Fruit fly (Drosophila melanogaster) whole organism, embryonic: ENCODE data around the gene CG10694.

ENCODE experiments used
- Aef1 ChIP-seq: fragments of 200-800 bp; sonication (Bioruptor generic); IDR thresholded peaks from 3 replicates; pipeline ENCODE4 v1.3.6; 2022; ENCODE audit warnings: missing biosample characterization, missing genetic modification characterization
- CG10366 ChIP-seq: fragments of 200-800 bp; sonication (Bioruptor generic); IDR thresholded peaks from 2 replicates; pipeline ENCODE4 v1.3.6; 2022; ENCODE audit warnings: missing biosample characterization, missing genetic modification characterization
- CG10565 ChIP-seq: fragments of 200-800 bp; sonication (Bioruptor generic); optimal IDR thresholded peaks from 3 replicates; lab custom pipeline; 2016; ENCODE audit warnings: missing biosample characterization, mild to moderate bottlenecking, missing genetic modification characterization
- CG13123 ChIP-seq: fragments of 200-800 bp; sonication (Bioruptor generic); optimal IDR thresholded peaks from 2 replicates; lab custom pipeline; 2016; ENCODE audit warnings: missing biosample characterization, missing genetic modification characterization
- CG14050 ChIP-seq: fragments of 200-800 bp; sonication (Bioruptor generic); IDR thresholded peaks from 3 replicates; pipeline ENCODE4 v1.3.6; 2022; ENCODE audit warnings: missing biosample characterization, missing genetic modification characterization
- CG14860 ChIP-seq: fragments of 200-800 bp; sonication (Bioruptor generic); IDR thresholded peaks from 3 replicates; pipeline ENCODE4 v1.3.6; 2022; ENCODE audit warnings: missing biosample characterization, missing genetic modification characterization; ENCODE audit not compliant: partially characterized antibody
- CG16813 ChIP-seq: fragments of 200-800 bp; sonication (Bioruptor generic); IDR thresholded peaks from 3 replicates; pipeline ENCODE4 v1.3.6; 2022; ENCODE audit warnings: missing biosample characterization, missing genetic modification characterization; ENCODE audit not compliant: partially characterized antibody
- CG17186 ChIP-seq: fragments of 200-800 bp; sonication (Bioruptor generic); optimal IDR thresholded peaks from 3 replicates; lab custom pipeline; 2017; ENCODE audit warnings: missing biosample characterization, missing genetic modification reagents, missing genetic modification characterization
- CG17912 ChIP-seq: fragments of 200-800 bp; sonication (Bioruptor generic); optimal IDR thresholded peaks from 2 replicates; lab custom pipeline; 2018; ENCODE audit warnings: missing biosample characterization, mild to moderate bottlenecking, missing genetic modification characterization
- CG2875 ChIP-seq: fragments of 200-800 bp; sonication (Bioruptor generic); optimal IDR thresholded peaks from 2 replicates; lab custom pipeline; 2017; ENCODE audit warnings: missing biosample characterization, mild to moderate bottlenecking, missing genetic modification characterization, missing genetic modification reagents
- CG3065 ChIP-seq: fragments of 200-800 bp; sonication (Bioruptor generic); optimal IDR thresholded peaks from 2 replicates; lab custom pipeline; 2016; ENCODE audit warnings: missing biosample characterization, missing genetic modification characterization
- CG31224 ChIP-seq: fragments of 200-800 bp; sonication (Bioruptor generic); IDR thresholded peaks from 2 replicates; pipeline ENCODE4 v1.3.6; 2022; ENCODE audit warnings: missing biosample characterization, missing genetic modification characterization
- CG3163 ChIP-seq: fragments of 200-800 bp; sonication (Bioruptor generic); optimal IDR thresholded peaks from 3 replicates; lab custom pipeline; 2016; ENCODE audit warnings: missing biosample characterization, missing genetic modification characterization
- CG3281 ChIP-seq: fragments of 200-800 bp; sonication (Bioruptor generic); optimal IDR thresholded peaks from 3 replicates; lab custom pipeline; 2017; ENCODE audit warnings: missing biosample characterization, mild to moderate bottlenecking, missing genetic modification characterization
- CG34376 ChIP-seq: fragments of 200-800 bp; sonication (Bioruptor generic); optimal IDR thresholded peaks from 2 replicates; lab custom pipeline; 2018; ENCODE audit warnings: missing biosample characterization, mild to moderate bottlenecking, missing genetic modification characterization
- CG43689 ChIP-seq: fragments of 200-800 bp; sonication (Bioruptor generic); IDR thresholded peaks from 2 replicates; pipeline ENCODE4 v1.3.6; 2022; ENCODE audit warnings: missing biosample characterization, missing genetic modification characterization
- CG4404 ChIP-seq: fragments of 200-800 bp; sonication (Bioruptor generic); IDR thresholded peaks from 2 replicates; pipeline ENCODE4 v1.3.6; 2022; ENCODE audit warnings: missing biosample characterization, missing genetic modification characterization
- CG7357 ChIP-seq: fragments of 200-800 bp; sonication (Bioruptor generic); IDR thresholded peaks from 3 replicates; pipeline ENCODE4 v1.3.6; 2022; ENCODE audit warnings: missing biosample characterization, missing genetic modification characterization
- CG8765 ChIP-seq: fragments of 200-800 bp; sonication (Bioruptor generic); IDR thresholded peaks from 2 replicates; pipeline ENCODE4 v1.3.6; 2022; ENCODE audit warnings: missing biosample characterization, missing genetic modification characterization
- CG9609 ChIP-seq: fragments of 200-800 bp; sonication (Bioruptor generic); optimal IDR thresholded peaks from 3 replicates; lab custom pipeline; 2016; ENCODE audit warnings: missing biosample characterization, missing genetic modification characterization
- CG9727 ChIP-seq: fragments of 200-800 bp; sonication (Bioruptor generic); optimal IDR thresholded peaks from 3 replicates; lab custom pipeline; 2017; ENCODE audit warnings: missing biosample characterization, mild to moderate bottlenecking, missing genetic modification characterization
- Dad ChIP-seq: fragments of 200-800 bp; sonication (Bioruptor generic); optimal IDR thresholded peaks from 3 replicates; lab custom pipeline; 2016; ENCODE audit warnings: missing biosample characterization, missing genetic modification characterization
- Dek ChIP-seq: fragments of 200-800 bp; sonication (Bioruptor generic); optimal IDR thresholded peaks from 3 replicates; lab custom pipeline; 2019; ENCODE audit warnings: missing biosample characterization, mild to moderate bottlenecking, missing genetic modification characterization, moderate library complexity
- HmgD ChIP-seq: fragments of 200-800 bp; sonication (Bioruptor generic); optimal IDR thresholded peaks from 3 replicates; lab custom pipeline; 2016; ENCODE audit warnings: missing biosample characterization, missing genetic modification characterization
- Hsf ChIP-seq: fragments of 200-800 bp; sonication (Bioruptor generic); optimal IDR thresholded peaks from 3 replicates; lab custom pipeline; 2016; ENCODE audit warnings: missing biosample characterization, missing genetic modification characterization
- Neu2 ChIP-seq: fragments of 200-800 bp; sonication (Bioruptor generic); optimal IDR thresholded peaks from 3 replicates; lab custom pipeline; 2016; ENCODE audit warnings: missing biosample characterization, missing genetic modification characterization, borderline replicate concordance
- ab ChIP-seq: fragments of 200-800 bp; sonication (Bioruptor generic); optimal IDR thresholded peaks from 2 replicates; lab custom pipeline; 2016; ENCODE audit warnings: missing biosample characterization, missing genetic modification characterization
- ap ChIP-seq: fragments of 200-800 bp; sonication (Bioruptor generic); IDR thresholded peaks from 2 replicates; pipeline ENCODE4 v1.3.6; 2022; ENCODE audit warnings: missing biosample characterization, missing genetic modification characterization
- az2 ChIP-seq: fragments of 200-800 bp; sonication (Bioruptor generic); optimal IDR thresholded peaks from 3 replicates; lab custom pipeline; 2016; ENCODE audit warnings: missing biosample characterization, missing genetic modification characterization
- bigmax ChIP-seq: fragments of 200-800 bp; sonication (Bioruptor generic); optimal IDR thresholded peaks from 2 replicates; lab custom pipeline; 2018; ENCODE audit warnings: missing biosample characterization, mild to moderate bottlenecking, missing genetic modification characterization
- cg ChIP-seq: fragments of 200-800 bp; sonication (Bioruptor generic); optimal IDR thresholded peaks from 3 replicates; lab custom pipeline; 2019; ENCODE audit warnings: missing biosample characterization, mild to moderate bottlenecking, missing genetic modification characterization, moderate library complexity
- crc ChIP-seq: fragments of 200-800 bp; sonication (Bioruptor generic); optimal IDR thresholded peaks from 2 replicates; lab custom pipeline; 2016; ENCODE audit warnings: missing biosample characterization, missing genetic modification characterization
- dan ChIP-seq: fragments of 200-800 bp; sonication (Bioruptor generic); IDR thresholded peaks from 2 replicates; pipeline ENCODE4 v1.3.6; 2022; ENCODE audit warnings: missing biosample characterization, missing genetic modification characterization
- disco-r ChIP-seq: fragments of 200-800 bp; sonication (Bioruptor generic); optimal IDR thresholded peaks from 2 replicates; lab custom pipeline; 2016; ENCODE audit warnings: missing biosample characterization, missing genetic modification characterization
- ftz-f1 ChIP-seq: fragments of 200-800 bp; sonication (Bioruptor generic); optimal IDR thresholded peaks from 2 replicates; lab custom pipeline; 2016; ENCODE audit warnings: missing biosample characterization, missing genetic modification characterization
- fu2 ChIP-seq: fragments of 200-800 bp; sonication (Bioruptor generic); optimal IDR thresholded peaks from 2 replicates; lab custom pipeline; 2016; ENCODE audit warnings: missing biosample characterization, missing genetic modification characterization
- gcm ChIP-seq: fragments of 200-800 bp; sonication (Bioruptor generic); optimal IDR thresholded peaks from 2 replicates; lab custom pipeline; 2019; ENCODE audit warnings: missing biosample characterization, mild to moderate bottlenecking, missing genetic modification characterization, moderate library complexity
- grau ChIP-seq: fragments of 200-800 bp; optimal IDR thresholded peaks from 3 replicates; lab custom pipeline; 2019; ENCODE audit warnings: missing biosample characterization, mild to moderate bottlenecking, missing genetic modification characterization, moderate library complexity
- kah ChIP-seq: fragments of 200-800 bp; sonication (Bioruptor generic); optimal IDR thresholded peaks from 2 replicates; lab custom pipeline; 2018; ENCODE audit warnings: missing biosample characterization, mild to moderate bottlenecking, missing genetic modification characterization
- kay ChIP-seq: fragments of 200-800 bp; sonication (Bioruptor generic); optimal IDR thresholded peaks from 2 replicates; lab custom pipeline; 2016; ENCODE audit warnings: missing biosample characterization, missing genetic modification characterization
- peb ChIP-seq: fragments of 200-800 bp; sonication (Bioruptor generic); IDR thresholded peaks from 2 replicates; pipeline ENCODE4 v1.3.6; 2022; ENCODE audit warnings: missing biosample characterization, missing genetic modification characterization
- prd ChIP-seq, 3 experiments: fragments of >200 bp in 2 of 3; fragments of 200-800 bp in 1 of 3; sonication (Bioruptor generic) in 1 of 3; optimal IDR thresholded peaks in 2 of 3; IDR thresholded peaks in 1 of 3; 2 replicates in 2 of 3; 3 replicates in 1 of 3; pipeline versions ENCODE4 v1.3.6 to Lab custom; 2017 to 2022; ENCODE audit warnings: missing biosample characterization in 1 of 3, missing genetic modification characterization in 1 of 3
- sc ChIP-seq, 3 experiments: fragments of >200 bp in 2 of 3; fragments of 200-800 bp in 1 of 3; sonication (Bioruptor generic) in 1 of 3; optimal IDR thresholded peaks; 2 replicates in 2 of 3; 3 replicates in 1 of 3; lab custom pipeline; 2017; ENCODE audit warnings: mild to moderate bottlenecking in 1 of 3, missing biosample characterization in 1 of 3, missing genetic modification characterization in 1 of 3, missing genetic modification reagents in 1 of 3
- stwl ChIP-seq: fragments of 200-800 bp; sonication (Bioruptor generic); optimal IDR thresholded peaks from 3 replicates; lab custom pipeline; 2018; ENCODE audit warnings: missing biosample characterization, mild to moderate bottlenecking, missing genetic modification characterization, moderate library complexity
- tin ChIP-seq: fragments of 200-800 bp; sonication (Bioruptor generic); optimal IDR thresholded peaks from 3 replicates; lab custom pipeline; 2016; ENCODE audit warnings: missing biosample characterization, missing genetic modification characterization
- ttk ChIP-seq: fragments of 200-800 bp; sonication (Bioruptor generic); IDR thresholded peaks from 2 replicates; pipeline ENCODE4 v2.1.2; 2022; ENCODE audit warnings: missing biosample characterization, missing genetic modification characterization
- twi ChIP-seq: fragments of 200-800 bp; optimal IDR thresholded peaks from 2 replicates; lab custom pipeline; 2019; ENCODE audit warnings: missing biosample characterization, mild to moderate bottlenecking, missing genetic modification characterization, moderate library complexity
- vvl ChIP-seq: fragments of 200-800 bp; sonication (Bioruptor generic); IDR thresholded peaks from 2 replicates; pipeline ENCODE4 v1.3.6; 2022; ENCODE audit warnings: missing biosample characterization, missing genetic modification characterization
- wdn ChIP-seq: fragments of 200-800 bp; sonication (Bioruptor generic); IDR thresholded peaks from 2 replicates; pipeline ENCODE4 v1.3.6; 2022; ENCODE audit warnings: missing biosample characterization, missing genetic modification characterization
- zfh2 ChIP-seq: fragments of 200-800 bp; sonication (Bioruptor generic); optimal IDR thresholded peaks from 2 replicates; lab custom pipeline; 2016; ENCODE audit warnings: missing biosample characterization, missing genetic modification characterization

CG10694 gene

DNA sequence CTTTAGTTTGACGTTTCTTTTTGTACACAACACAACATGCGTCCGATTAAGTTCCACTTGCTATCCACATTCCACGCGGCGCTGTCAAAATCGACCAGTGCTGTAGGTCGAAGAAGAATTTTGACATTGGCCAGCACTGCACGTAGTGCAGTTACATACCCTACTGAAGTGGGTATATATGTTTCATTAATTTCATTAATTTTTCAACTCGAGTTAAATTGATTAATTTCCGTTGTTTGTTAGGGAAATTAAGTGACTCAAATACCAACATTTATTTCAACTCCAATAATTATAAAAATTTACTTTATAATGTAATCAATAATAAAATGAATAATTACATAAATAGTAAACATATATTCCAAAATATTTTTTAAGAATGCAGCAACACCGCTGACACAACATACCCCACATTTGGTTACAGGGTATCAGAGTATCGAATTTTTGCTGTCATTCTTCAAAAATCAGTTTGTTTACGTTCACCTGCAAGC lies 1.8 kb downstream of the CG10694 start, which contains the start of the genes eIF4EHP and CG18428 (continued):
- no peak for TF ChIP-seq Neu2 (GFP tag; lab: Kevin White, UChicago)
- TF ChIP-seq grau: peak; percentile 100
- peak; percentile 54 for TF ChIP-seq cg
- TF ChIP-seq ap (GFP tag; lab: Robert Waterston, UW): no peak; the same call in 1 of the 2 replicates
- TF ChIP-seq Dek (tag; lab: Kevin White, UChicago): peak; percentile 99
- TF ChIP-seq CG7357 (GFP tag; lab: Robert Waterston, UW): peak; percentile 98
- TF ChIP-seq CG10366 (GFP tag; lab: Robert Waterston, UW): no peak
- no peak for TF ChIP-seq prd (optimal IDR thresholded peaks at IDR 0.05; lab: Kevin White, UChicago)
- no peak for TF ChIP-seq prd (GFP tag; IDR thresholded peaks at IDR 0.05; lab: Robert Waterston, UW)
- peak; percentile 88 for TF ChIP-seq stwl (tag; lab: Kevin White, UChicago)
- peak; percentile 92 for TF ChIP-seq Hsf (GFP tag; lab: Kevin White, UChicago)
- 0 out of 2 replicates have a peak, but pooled peaks have one; percentile 98 for TF ChIP-seq CG8765
- peak; percentile 99 for TF ChIP-seq twi (tag; lab: Kevin White, UChicago)
- no peak; the same call in none of the 2 replicates for TF ChIP-seq peb (GFP tag; lab: Robert Waterston, UW)
- peak; percentile 100 for TF ChIP-seq CG3281 (GFP tag; lab: Kevin White, UChicago)
- TF ChIP-seq ttk (GFP tag; lab: Robert Waterston, UW): no peak; the same call in 1 of the 2 replicates
- TF ChIP-seq HmgD (GFP tag; lab: Kevin White, UChicago): peak; percentile 71
- peak; percentile 73 for TF ChIP-seq CG9609
- peak; percentile 79 for TF ChIP-seq crc (GFP tag; lab: Kevin White, UChicago)
- TF ChIP-seq Dad: peak; percentile 81
- peak; percentile 97 for TF ChIP-seq CG13123
- TF ChIP-seq ab (GFP tag; lab: Kevin White, UChicago): peak; percentile 67
- peak; percentile 85 for TF ChIP-seq CG10565 (GFP tag; lab: Kevin White, UChicago)
- TF ChIP-seq tin: peak; percentile 98
- TF ChIP-seq Aef1 (GFP tag; lab: Robert Waterston, UW): no peak
- no peak; the same call in none of the 2 replicates for TF ChIP-seq CG43689
- peak; percentile 94 for TF ChIP-seq kay (GFP tag; lab: Kevin White, UChicago)
- TF ChIP-seq sc (optimal IDR thresholded peaks at IDR 0.05; lab: Kevin White, UChicago): no peak
- TF ChIP-seq sc (GFP tag; optimal IDR thresholded peaks at IDR 0.05; lab: Kevin White, UChicago): peak; percentile 99
- TF ChIP-seq CG3065: peak; percentile 98
- TF ChIP-seq CG3163: peak; percentile 62
- TF ChIP-seq CG9727 (GFP tag; lab: Kevin White, UChicago): peak; percentile 100
- no peak for TF ChIP-seq CG31224 (GFP tag; lab: Robert Waterston, UW)
- TF ChIP-seq kah (GFP tag; lab: Kevin White, UChicago): peak; percentile 98
- peak; percentile 98 for TF ChIP-seq CG34376 (GFP tag; lab: Kevin White, UChicago)
- no peak for TF ChIP-seq CG14860 (GFP tag; lab: Robert Waterston, UW)
- TF ChIP-seq vvl (GFP tag; lab: Robert Waterston, UW): no peak
- peak; percentile 100 for TF ChIP-seq gcm (GFP tag; lab: Kevin White, UChicago)
- peak; percentile 94 for TF ChIP-seq CG2875
- TF ChIP-seq CG17912: peak; percentile 96
- TF ChIP-seq CG14050: no peak
- peak; percentile 75 for TF ChIP-seq fu2 (GFP tag; lab: Kevin White, UChicago)
- TF ChIP-seq wdn (GFP tag; lab: Robert Waterston, UW): no peak; the same call in none of the 2 replicates
- TF ChIP-seq CG17186 (GFP tag; lab: Kevin White, UChicago): peak; percentile 90
- peak; percentile 67 for TF ChIP-seq bigmax
- TF ChIP-seq CG16813 (GFP tag; lab: Robert Waterston, UW): no peak
- peak; percentile 89 for TF ChIP-seq zfh2 (GFP tag; lab: Kevin White, UChicago)
- TF ChIP-seq ftz-f1: peak; percentile 48
- TF ChIP-seq disco-r (GFP tag; lab: Kevin White, UChicago): peak; percentile 54
- no peak for TF ChIP-seq CG4404 (GFP tag; lab: Robert Waterston, UW)
- TF ChIP-seq dan: peak; percentile 93; the same call in 1 of the 2 replicates
- peak; percentile 98 for TF ChIP-seq az2 (GFP tag; lab: Kevin White, UChicago)
